Worm (Caenorhabditis elegans): Measurements from ENCODE around the gene nspg-14.

ce11 chrX:5269359-5269758 lies 16.5 kb downstream of the nspg-14 start:
- TF ChIP-seq Y5F2A.4 (GFP tag; optimal IDR thresholded peaks at IDR 0.05) (no peak), aha-1 (tag) (no peak), dmd-6 (GFP tag; IDR thresholded peaks at IDR 0.05) (peak; percentile 20; the same call in 1 of the 2 replicates), ama-1 (optimal IDR thresholded peaks at IDR 0.05) (no peak), fos-1 (tag; optimal IDR thresholded peaks at IDR 0.05) (no peak), ces-1 (GFP tag; optimal IDR thresholded peaks at IDR 0.05) (no peak), D1046.2 (GFP tag; IDR thresholded peaks at IDR 0.05) (no peak), unc-130 (GFP tag; optimal IDR thresholded peaks at IDR 0.05) (no peak), ztf-7 (tag; optimal IDR thresholded peaks at IDR 0.05) (no peak), unc-62 (GFP tag; optimal IDR thresholded peaks at IDR 0.05 in 1 of 2) (no peak), unc-62 (tag; optimal IDR thresholded peaks at IDR 0.05) (no peak), daf-8 (GFP tag; IDR thresholded peaks at IDR 0.05) (no peak), unc-39 (tag; optimal IDR thresholded peaks at IDR 0.05) (no peak), F37D6.2 (tag; optimal IDR thresholded peaks at IDR 0.05) (no peak)
